Fruit fly (Drosophila melanogaster): ENCODE measurements around the gene Hr4.

Gene Hr4

DNA sequence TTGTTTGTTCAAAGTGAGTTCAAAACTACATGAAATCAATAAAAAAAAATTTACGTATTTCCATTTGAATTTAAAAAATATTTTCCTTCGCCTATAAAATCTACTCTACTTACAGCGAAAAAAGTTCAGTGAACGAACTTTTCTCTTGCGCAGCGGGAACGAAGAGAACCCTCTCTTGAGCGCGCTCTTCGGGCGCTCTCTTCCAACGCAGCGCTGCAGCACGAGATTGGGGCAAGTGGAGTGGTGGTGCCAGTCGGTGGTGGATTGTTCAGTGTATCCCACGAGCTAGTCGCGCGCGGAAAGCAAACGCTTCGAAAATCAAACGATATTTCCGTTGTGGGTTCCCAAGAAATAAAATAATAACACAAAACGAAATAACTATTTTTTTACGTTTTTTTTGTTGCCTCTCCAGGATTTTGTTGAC, at the start of gene Hr4:
Gene Hr4 (plus strand): TSS at position 272 of the 424 bp plus-strand sequence.
- TF ChIP-seq CTCF (optimal IDR thresholded peaks at IDR 0.05), result no peak

DNA sequence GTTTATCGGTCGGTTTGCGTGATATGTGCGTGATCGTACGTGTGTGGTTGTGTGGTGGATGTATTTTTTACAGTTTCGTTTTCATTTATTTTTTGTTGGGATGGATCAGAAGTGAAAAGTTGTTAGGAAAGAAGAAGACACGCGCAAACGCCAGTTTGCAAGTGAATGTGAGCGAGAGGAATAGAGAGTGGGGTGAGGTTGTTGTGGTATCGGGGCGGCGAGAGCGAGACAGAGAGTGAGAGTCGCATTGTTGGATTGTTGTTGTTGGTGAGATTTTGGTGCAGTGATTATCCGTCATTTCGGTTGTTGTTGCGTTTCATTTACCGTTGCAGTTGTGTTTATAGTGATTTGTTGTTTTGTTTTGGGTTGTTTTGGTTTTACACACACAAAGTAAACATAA, 48.2 kb upstream of the Hr4 start:
- TF ChIP-seq CG8478 (optimal IDR thresholded peaks at IDR 0.05), result no peak
- TF ChIP-seq CTCF (optimal IDR thresholded peaks at IDR 0.05), result no peak

DNA sequence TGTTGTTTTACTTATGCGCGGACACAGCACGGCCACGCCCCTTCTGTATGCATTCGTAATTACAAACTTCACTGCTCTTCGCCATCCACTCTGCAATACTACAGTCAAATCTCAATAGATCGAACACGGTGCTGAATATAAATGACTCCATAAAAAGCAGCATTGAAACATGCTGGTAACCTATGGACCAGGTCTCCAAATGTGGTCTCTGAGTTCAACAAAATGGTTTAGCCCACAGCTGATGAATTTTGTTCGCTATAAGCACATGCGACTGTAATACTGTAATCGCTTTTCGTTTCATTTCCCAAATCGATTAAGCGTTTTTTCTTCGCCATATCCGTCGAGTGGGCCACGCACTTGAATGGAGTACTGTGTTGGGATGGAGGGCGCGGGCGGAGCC, 44.4 kb upstream of the Hr4 start:
- no peak for TF ChIP-seq CTCF (optimal IDR thresholded peaks at IDR 0.05)
- TF ChIP-seq CG8478 (optimal IDR thresholded peaks at IDR 0.05), result no peak

DNA sequence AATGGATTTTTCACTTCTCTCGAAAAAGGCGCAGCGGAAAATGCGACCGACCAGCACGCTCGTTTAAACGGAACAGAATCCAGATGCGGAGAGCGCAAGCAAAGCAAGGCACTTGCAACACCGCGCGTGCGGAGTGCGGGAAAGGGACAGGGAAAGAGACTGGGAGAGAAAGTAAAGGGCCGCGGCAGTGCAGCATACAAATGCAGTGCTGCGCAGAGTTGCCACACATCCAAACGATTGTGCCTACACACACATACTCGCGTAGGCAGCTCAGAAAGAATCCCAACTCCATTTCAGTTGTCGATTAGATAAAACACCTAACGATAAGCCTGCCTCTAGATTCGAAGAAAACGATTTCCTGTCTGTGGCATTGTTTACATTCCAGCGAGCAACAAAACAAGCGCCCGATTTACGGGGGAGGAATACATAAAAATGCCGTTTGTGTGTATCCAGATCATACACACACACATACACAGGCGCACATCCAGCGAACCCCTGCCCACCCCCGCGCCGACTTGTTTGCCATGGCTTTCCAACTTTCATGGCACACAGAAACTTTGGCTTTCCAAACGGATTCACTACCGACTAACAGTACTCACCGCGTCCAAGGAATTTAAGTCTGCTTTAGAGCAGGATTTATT, 42.2 kb upstream of the Hr4 start:
- TF ChIP-seq CTCF (optimal IDR thresholded peaks at IDR 0.05) (no peak), CG8478 (optimal IDR thresholded peaks at IDR 0.05) (no peak)

DNA sequence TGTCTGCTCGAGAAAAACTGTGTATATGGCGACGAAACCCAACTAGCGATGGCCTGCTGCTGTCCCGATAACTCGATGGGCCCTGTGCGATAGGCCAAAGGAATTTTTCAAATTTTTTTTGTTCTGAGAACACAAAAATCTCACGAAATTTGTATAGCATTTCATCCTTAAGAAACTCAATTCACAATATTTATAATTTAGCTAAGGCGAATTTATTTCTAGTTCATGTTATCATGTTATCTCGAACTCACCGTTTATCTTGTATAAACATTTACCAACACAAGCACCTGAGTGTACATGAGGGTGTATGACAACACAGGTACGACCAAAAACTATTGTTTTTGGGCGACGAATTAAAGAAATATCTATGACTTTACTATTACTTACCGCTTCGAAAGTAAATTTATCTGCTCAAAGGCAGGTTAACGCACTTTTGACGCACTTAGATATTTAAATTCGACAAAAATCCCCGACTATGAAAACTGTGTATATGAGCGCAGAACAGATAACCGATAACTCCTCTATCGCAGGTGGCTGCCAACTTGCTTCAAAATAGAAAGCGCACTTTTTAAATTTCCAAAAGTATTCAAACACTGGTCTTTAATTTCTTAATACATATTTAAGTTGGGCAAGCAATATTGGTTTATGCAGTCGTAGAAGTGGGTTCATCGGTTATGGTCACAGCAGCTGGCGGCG, 41.5 kb upstream of the Hr4 start, which contains the start of gene arm:
Gene arm (minus strand): TSS at position 524 of the 696 bp plus-strand sequence.
- TF ChIP-seq CG8478 (optimal IDR thresholded peaks at IDR 0.05), result no peak
- no peak for TF ChIP-seq CTCF (optimal IDR thresholded peaks at IDR 0.05)

DNA sequence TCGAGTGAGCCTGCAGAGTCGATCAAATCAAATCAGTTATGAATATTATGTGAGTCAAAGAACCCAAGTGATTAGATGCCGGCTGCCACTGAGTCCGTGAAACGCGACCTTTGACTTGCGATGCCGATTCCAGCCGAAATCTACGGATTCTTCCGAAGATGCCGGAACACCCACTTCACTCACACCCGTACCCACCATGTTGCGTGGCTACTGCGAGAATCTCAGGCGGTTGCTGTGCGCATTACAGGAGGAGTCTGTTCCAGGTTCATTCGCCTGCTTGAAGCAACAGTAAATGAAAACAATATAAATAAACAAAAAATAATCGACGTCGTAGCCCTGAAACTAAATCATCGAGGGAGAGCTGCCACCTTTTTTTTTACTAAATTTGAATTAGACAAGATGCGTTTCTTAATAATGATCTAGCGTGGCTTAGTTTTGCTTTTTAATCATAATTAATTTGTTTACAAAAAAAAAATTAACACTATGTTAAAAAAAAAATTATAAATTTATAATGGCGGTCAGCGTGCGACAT, 40.1 kb upstream of the Hr4 start, which contains the start of gene Ldaf1:
Gene Ldaf1 (minus strand): TSS at position 307 of the 532 bp plus-strand sequence.
- TF ChIP-seq CG8478 (optimal IDR thresholded peaks at IDR 0.05) (no peak), CTCF (optimal IDR thresholded peaks at IDR 0.05) (no peak)

DNA sequence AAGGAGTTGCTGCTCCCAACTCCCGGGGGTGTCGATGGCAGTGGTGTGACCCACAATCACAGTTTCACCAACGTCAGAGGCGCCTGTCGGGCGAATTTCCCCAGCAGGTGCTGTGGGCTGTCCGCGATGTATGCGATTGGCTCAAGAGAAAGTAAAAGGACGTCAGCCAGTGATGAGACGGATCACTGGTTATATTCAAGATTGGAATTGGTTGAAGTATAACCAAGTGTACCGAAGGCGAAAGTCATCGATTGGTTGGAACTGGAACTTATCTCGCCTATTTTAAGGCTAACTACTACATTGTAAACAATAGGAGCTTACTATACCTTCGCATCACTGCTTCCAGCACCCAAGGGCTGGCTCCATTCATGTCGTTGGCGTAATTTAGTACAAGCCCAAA, 38.7 kb upstream of the Hr4 start, which contains the start of gene CG32801:
Gene CG32801 (minus strand): TSS at position 101 of the 400 bp plus-strand sequence.
- TF ChIP-seq CG8478 (optimal IDR thresholded peaks at IDR 0.05), result no peak
- TF ChIP-seq CTCF (optimal IDR thresholded peaks at IDR 0.05), result no peak

DNA sequence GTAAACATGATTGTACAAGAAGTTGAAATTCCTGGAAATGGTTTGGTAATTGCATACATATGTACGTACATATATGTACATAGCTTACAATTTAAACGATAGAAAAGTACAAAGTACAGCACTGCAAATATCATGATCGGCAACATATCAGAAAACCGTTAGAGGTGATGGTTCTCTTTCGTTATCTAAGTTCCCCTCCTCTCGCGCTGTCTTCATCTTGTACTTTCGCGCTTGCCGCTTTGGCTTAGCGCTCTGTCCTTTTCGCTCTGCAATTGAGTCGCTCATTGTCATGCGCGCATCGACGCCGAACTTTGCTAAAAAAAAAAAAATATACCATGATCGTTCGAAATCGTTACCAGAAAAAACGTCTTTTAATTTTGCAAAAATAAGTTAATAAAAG, 37.8 kb upstream of the Hr4 start:
- TF ChIP-seq CG8478 (optimal IDR thresholded peaks at IDR 0.05), result no peak
- TF ChIP-seq CTCF (optimal IDR thresholded peaks at IDR 0.05), result no peak

DNA sequence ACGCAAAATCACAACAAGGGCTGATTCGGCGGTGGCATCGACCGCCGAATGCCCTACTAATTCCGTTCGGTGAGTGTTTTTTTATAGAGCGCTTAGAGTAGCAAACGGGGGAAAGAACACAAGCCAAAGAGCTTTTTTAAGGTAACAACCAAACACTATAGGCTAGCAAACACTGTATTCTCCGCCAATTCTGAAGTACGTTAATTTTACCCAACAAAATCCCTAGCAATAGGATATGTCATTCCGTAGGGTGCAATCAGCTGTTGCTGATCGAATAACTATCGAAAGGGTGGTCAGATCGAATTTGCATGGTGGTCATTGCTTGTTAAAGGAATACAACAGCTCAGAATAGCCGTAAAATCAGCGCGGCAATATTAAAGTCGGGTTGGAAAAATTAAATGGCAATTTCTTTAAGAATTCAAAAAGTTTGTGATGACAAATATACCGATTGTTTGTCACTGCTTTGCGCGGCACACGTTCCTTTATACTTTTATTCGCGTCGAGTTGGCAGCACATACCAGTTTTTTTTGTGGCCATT, 33.9 kb upstream of the Hr4 start, which contains the start of gene mip130:
Gene mip130 (plus strand): TSS at position 513 of the 538 bp plus-strand sequence.
- TF ChIP-seq CTCF (optimal IDR thresholded peaks at IDR 0.05), result no peak
- no peak for TF ChIP-seq CG8478 (optimal IDR thresholded peaks at IDR 0.05)

DNA sequence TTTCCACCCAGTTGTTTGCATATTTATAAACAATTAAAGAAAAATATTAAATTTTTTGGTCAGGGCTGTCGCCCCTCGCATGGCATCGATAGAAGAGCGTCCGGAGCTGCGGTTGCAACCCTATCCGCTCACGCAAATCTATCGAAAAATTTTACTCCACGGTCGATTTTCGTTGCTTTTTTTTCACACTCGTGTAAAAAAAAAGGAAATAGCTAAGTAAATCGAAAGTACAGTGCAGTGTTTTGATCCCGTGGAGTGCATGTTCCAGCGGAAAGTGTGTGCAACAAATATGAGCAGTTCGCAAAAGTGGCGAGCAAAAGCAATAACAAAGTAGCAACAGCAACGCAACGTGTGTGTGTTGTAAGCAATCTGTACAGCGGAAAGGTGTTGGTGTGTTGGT, 33.0 kb upstream of the Hr4 start, which contains the start of the genes Edem1 and Rbcn-3B:
Gene Edem1 (minus strand): TSS at position 71 of the 400 bp plus-strand sequence.
Gene Rbcn-3B (plus strand): TSS at position 164 of the 400 bp plus-strand sequence.
- TF ChIP-seq CTCF (optimal IDR thresholded peaks at IDR 0.05) (no peak), CG8478 (optimal IDR thresholded peaks at IDR 0.05) (no peak)

DNA sequence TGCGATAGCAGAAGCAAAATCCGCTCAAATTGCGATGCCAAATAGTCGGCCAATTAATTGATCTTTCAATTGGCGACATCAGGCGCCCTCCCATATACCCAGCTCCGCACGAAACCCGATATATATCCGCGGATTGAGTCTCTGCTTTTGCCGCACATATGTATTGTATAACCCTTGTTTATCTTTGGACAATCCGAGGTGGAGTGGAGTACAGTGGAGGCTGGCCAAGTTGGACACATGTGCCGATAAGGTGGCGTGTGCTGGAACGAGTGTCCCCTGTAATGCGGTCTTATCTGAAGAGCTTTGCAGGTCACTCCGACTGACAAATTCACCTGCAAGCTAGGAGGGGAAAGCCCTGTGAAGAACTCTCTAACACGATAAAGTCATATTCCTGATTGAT, 32.2 kb upstream of the Hr4 start:
- no peak for TF ChIP-seq CG8478 (optimal IDR thresholded peaks at IDR 0.05)
- no peak for TF ChIP-seq CTCF (optimal IDR thresholded peaks at IDR 0.05)

DNA sequence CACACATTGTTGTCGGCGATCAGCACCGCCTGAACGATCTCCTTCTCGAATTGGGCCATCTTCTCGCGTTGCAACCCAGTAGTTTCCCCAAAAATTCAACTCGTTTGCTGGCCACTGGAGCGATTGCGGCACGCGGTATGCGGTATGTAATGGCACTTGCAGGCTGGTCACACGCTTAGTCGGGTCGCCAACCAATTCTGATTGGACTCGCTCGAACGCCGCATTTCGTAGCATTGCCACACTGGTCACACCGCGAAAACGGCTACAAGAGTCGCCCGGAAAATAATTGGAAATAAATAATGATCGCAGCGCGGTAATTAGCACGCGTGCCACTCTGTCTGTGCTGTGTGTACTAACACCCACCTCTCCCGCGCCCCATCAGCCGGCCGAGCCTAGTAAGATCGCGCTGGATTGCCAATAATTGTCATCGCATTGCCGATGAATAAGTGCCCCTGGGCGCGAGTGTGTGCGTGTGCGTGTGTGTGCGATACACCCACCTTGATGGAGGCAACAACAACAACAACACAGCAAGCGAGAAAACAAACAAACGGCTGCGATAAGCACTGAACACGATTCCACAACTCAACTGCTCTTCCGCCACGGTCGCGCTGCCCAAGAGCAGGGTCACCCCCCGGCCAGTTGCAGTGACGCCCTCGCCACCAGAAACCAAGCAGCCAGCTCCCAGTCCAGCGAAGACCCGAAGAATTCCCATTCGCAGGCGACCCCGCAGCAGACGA, 18.8 kb upstream of the Hr4 start, which contains the start of the genes eIF2Bepsilon and Ocrl:
Gene eIF2Bepsilon (minus strand): TSS at position 110 of the 737 bp plus-strand sequence.
Gene Ocrl (plus strand): TSS at position 217 of the 737 bp plus-strand sequence.
- TF ChIP-seq CTCF (optimal IDR thresholded peaks at IDR 0.05) (peak; percentile 46 to 53), CG8478 (optimal IDR thresholded peaks at IDR 0.05) (no peak)

DNA sequence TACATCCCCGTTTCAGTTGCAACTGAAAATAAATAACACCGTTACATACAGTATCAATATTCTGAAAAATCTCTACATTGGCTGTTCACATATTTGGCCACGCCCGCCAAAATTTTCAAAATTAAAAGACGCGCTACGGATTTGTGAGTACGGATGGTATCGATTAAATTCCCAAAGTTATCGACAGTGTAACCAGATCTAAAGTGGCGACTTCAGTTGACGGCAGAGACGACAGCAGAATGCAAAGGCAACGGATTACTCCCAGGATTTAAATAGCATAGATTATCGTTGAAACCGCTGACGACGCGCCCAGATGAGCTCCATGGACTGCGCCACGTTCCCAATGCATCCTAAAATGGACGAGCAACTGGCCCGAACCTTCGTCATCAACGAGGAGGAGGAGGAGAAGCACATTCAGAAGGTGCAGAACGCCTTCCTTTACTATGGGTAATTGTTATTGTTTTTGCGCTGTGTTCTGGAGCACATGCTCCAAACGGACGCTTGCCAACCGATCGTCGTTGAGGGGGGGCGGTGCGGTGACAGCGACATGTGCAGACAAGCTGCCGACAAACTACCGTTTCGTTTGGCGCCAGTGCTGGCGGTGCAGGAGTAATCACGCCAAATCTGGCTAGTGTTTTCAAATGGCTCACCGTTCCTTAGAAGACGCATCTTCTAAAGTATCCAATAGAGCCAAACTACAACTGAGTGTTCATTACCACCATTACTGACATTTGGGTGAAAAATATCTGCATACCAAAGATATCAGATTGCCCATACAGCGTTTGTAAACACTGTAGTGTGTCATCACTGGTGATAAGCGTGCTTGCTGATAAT, 14.1 kb upstream of the Hr4 start, which contains the start of gene CG11596:
Gene CG11596 (plus strand): TSS at position 211 of the 834 bp plus-strand sequence.
- no peak for TF ChIP-seq CTCF (optimal IDR thresholded peaks at IDR 0.05)
- no peak for TF ChIP-seq CG8478 (optimal IDR thresholded peaks at IDR 0.05)

DNA sequence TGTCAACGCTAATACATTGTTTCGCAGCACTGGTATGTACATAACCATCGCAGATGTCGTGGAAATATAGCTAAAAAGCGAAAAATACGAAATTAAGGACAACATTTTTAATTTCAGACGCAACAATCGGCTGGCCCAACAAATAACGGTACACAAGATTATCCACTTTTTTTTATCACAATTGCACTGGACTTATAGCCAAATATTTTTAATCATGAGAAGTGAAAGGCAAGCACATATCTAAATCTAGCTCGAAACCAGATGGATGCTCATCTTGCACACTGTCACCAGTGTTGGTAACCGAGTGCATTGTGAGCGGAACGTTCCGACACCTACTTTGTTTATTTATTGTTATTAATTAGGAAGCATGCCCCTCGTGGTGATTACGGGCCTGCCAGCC, 1.7 kb upstream of the Hr4 start, which contains the start of the genes CG3857 and CG3587:
Gene CG3857 (minus strand): TSS at position 21 of the 400 bp plus-strand sequence.
Gene CG3587 (plus strand): TSS at position 288 of the 400 bp plus-strand sequence.
- TF ChIP-seq CTCF (optimal IDR thresholded peaks at IDR 0.05), result peak in 1 of 2 experiments; percentile 38
- TF ChIP-seq CG8478 (optimal IDR thresholded peaks at IDR 0.05), result no peak

All from S2 (cell line).